Fruit fly (Drosophila melanogaster) whole organism, prepupa: Measurements from ENCODE around the gene mor.
A peak's percentile ranks its signal among the peaks of the same experiment; 100 is the strongest.

ENCODE experiments used
- Blimp-1 ChIP-seq: fragments of 200-800 bp; sonication (Bioruptor generic); optimal IDR thresholded peaks from 3 replicates; lab custom pipeline; 2017; ENCODE audit warnings: missing biosample characterization, missing genetic modification characterization, mild to moderate bottlenecking, moderate library complexity, missing genetic modification reagents
- CG10631 ChIP-seq: fragments of 200-800 bp; sonication (Bioruptor generic); optimal IDR thresholded peaks from 2 replicates; lab custom pipeline; 2016; ENCODE audit warnings: missing biosample characterization, missing genetic modification characterization
- CG10669 ChIP-seq: fragments of 200-800 bp; sonication (Bioruptor generic); optimal IDR thresholded peaks from 3 replicates; lab custom pipeline; 2018; ENCODE audit warnings: missing biosample characterization, mild to moderate bottlenecking, missing genetic modification characterization, moderate library complexity
- CG11294 ChIP-seq: fragments of 200-800 bp; sonication (Bioruptor generic); IDR thresholded peaks from 2 replicates; pipeline ENCODE4 v1.3.6; 2022; ENCODE audit warnings: missing biosample characterization, missing genetic modification characterization
- CG11762 ChIP-seq: fragments of 200-800 bp; sonication (Bioruptor generic); optimal IDR thresholded peaks from 3 replicates; lab custom pipeline; 2016; ENCODE audit warnings: missing biosample characterization, missing genetic modification characterization; ENCODE audit not compliant: insufficient read depth
- CG11902 ChIP-seq: fragments of 200-800 bp; sonication (Bioruptor generic); optimal IDR thresholded peaks from 3 replicates; lab custom pipeline; 2016; ENCODE audit warnings: missing biosample characterization, missing genetic modification characterization
- CG15336 ChIP-seq: fragments of 200-800 bp; sonication (Bioruptor generic); IDR thresholded peaks from 2 replicates; pipeline ENCODE4 v1.3.6; 2022; ENCODE audit warnings: missing biosample characterization, missing genetic modification characterization
- CG1621 ChIP-seq: fragments of 200-800 bp; sonication (Bioruptor generic); optimal IDR thresholded peaks from 3 replicates; lab custom pipeline; 2018; ENCODE audit warnings: missing biosample characterization, mild to moderate bottlenecking, missing genetic modification characterization
- CG16779 ChIP-seq: fragments of 200-800 bp; sonication (Bioruptor generic); optimal IDR thresholded peaks from 3 replicates; lab custom pipeline; 2017; ENCODE audit warnings: missing biosample characterization, mild to moderate bottlenecking, missing genetic modification characterization
- CG3032 ChIP-seq: fragments of 200-800 bp; optimal IDR thresholded peaks from 2 replicates; lab custom pipeline; 2019; ENCODE audit warnings: missing biosample characterization, mild to moderate bottlenecking, missing genetic modification characterization, moderate library complexity
- CG31627 ChIP-seq: fragments of 200-800 bp; sonication (Bioruptor generic); optimal IDR thresholded peaks from 3 replicates; lab custom pipeline; 2016; ENCODE audit warnings: missing biosample characterization, missing genetic modification characterization
- CG32006 ChIP-seq: fragments of 200-800 bp; sonication (Bioruptor generic); optimal IDR thresholded peaks from 3 replicates; lab custom pipeline; 2017; ENCODE audit warnings: missing biosample characterization, mild to moderate bottlenecking, missing genetic modification characterization
- CG34406 ChIP-seq: fragments of 200-800 bp; sonication (Bioruptor generic); optimal IDR thresholded peaks from 3 replicates; lab custom pipeline; 2016; ENCODE audit warnings: missing biosample characterization, missing genetic modification characterization
- CG3919 ChIP-seq: fragments of 200-800 bp; sonication (Bioruptor generic); optimal IDR thresholded peaks from 3 replicates; lab custom pipeline; 2016; ENCODE audit warnings: missing biosample characterization, missing genetic modification characterization
- CG4318 ChIP-seq: fragments of 200-800 bp; sonication (Bioruptor generic); optimal IDR thresholded peaks from 3 replicates; lab custom pipeline; 2017; ENCODE audit warnings: missing biosample characterization, mild to moderate bottlenecking, missing genetic modification characterization
- CG6276 ChIP-seq: fragments of 200-800 bp; sonication (Bioruptor generic); optimal IDR thresholded peaks from 2 replicates; lab custom pipeline; 2017; ENCODE audit warnings: missing biosample characterization, mild to moderate bottlenecking, missing genetic modification characterization
- CG6792 ChIP-seq: fragments of 200-800 bp; sonication (Bioruptor generic); optimal IDR thresholded peaks from 3 replicates; lab custom pipeline; 2016; ENCODE audit warnings: missing biosample characterization, missing genetic modification characterization
- CG6808 ChIP-seq: fragments of 200-800 bp; sonication (Bioruptor generic); optimal IDR thresholded peaks from 3 replicates; lab custom pipeline; 2017; ENCODE audit warnings: missing biosample characterization, missing genetic modification characterization, mild to moderate bottlenecking, moderate library complexity, missing genetic modification reagents
- CG6854 ChIP-seq: fragments of 200-800 bp; sonication (Bioruptor generic); optimal IDR thresholded peaks from 2 replicates; lab custom pipeline; 2017; ENCODE audit warnings: missing biosample characterization, mild to moderate bottlenecking, missing genetic modification characterization
- CG7368 ChIP-seq: fragments of 200-800 bp; sonication (Bioruptor generic); optimal IDR thresholded peaks from 3 replicates; lab custom pipeline; 2016; ENCODE audit warnings: missing biosample characterization, missing genetic modification characterization
- CG8119 ChIP-seq: fragments of 200-800 bp; sonication (Bioruptor generic); IDR thresholded peaks from 3 replicates; pipeline ENCODE4 v1.3.6; 2022; ENCODE audit warnings: missing biosample characterization, missing genetic modification characterization
- CG8319 ChIP-seq: fragments of 200-800 bp; sonication (Bioruptor generic); optimal IDR thresholded peaks from 3 replicates; lab custom pipeline; 2016; ENCODE audit warnings: missing biosample characterization, missing genetic modification characterization
- CG9139 ChIP-seq: fragments of 200-800 bp; sonication (Bioruptor generic); optimal IDR thresholded peaks from 3 replicates; lab custom pipeline; 2017; ENCODE audit warnings: missing biosample characterization, mild to moderate bottlenecking, missing genetic modification characterization
- Eip75B ChIP-seq: fragments of 200-800 bp; sonication (Bioruptor generic); optimal IDR thresholded peaks from 3 replicates; lab custom pipeline; 2016; ENCODE audit warnings: missing biosample characterization, missing genetic modification characterization
- Eip78C ChIP-seq: fragments of 200-800 bp; sonication (Bioruptor generic); peaks from one replicate; lab custom pipeline; 2016; ENCODE audit warnings: missing biosample characterization, missing genetic modification characterization
- Eip93F ChIP-seq: fragments of 200-800 bp; sonication (Bioruptor generic); optimal IDR thresholded peaks from 2 replicates; lab custom pipeline; 2016; ENCODE audit warnings: missing biosample characterization, mild to moderate bottlenecking, missing genetic modification characterization
- Ets21C ChIP-seq: fragments of 200-800 bp; sonication (Bioruptor generic); optimal IDR thresholded peaks from 3 replicates; lab custom pipeline; 2016; ENCODE audit warnings: missing biosample characterization, missing genetic modification characterization
- Gug ChIP-seq: fragments of 200-800 bp; sonication (Bioruptor generic); IDR thresholded peaks from 2 replicates; pipeline ENCODE4 v1.3.6; 2022; ENCODE audit warnings: missing biosample characterization, missing genetic modification characterization
- Hr39 ChIP-seq: fragments of 200-800 bp; sonication (Bioruptor generic); optimal IDR thresholded peaks from 2 replicates; lab custom pipeline; 2016; ENCODE audit warnings: missing biosample characterization, missing genetic modification characterization
- Hr4 ChIP-seq: fragments of 200-800 bp; sonication (Bioruptor generic); optimal IDR thresholded peaks from 3 replicates; lab custom pipeline; 2016; ENCODE audit warnings: missing biosample characterization, missing genetic modification characterization
- Lpt ChIP-seq: fragments of 200-800 bp; sonication (Bioruptor generic); optimal IDR thresholded peaks from 3 replicates; lab custom pipeline; 2016; ENCODE audit warnings: missing biosample characterization, missing genetic modification characterization
- Met ChIP-seq: fragments of 200-800 bp; sonication (Bioruptor generic); optimal IDR thresholded peaks from 3 replicates; lab custom pipeline; 2016; ENCODE audit warnings: missing biosample characterization, missing genetic modification characterization
- OdsH ChIP-seq: fragments of 200-800 bp; sonication (Bioruptor generic); optimal IDR thresholded peaks from 3 replicates; lab custom pipeline; 2016; ENCODE audit warnings: missing biosample characterization, missing genetic modification characterization
- Smox ChIP-seq: fragments of 200-800 bp; sonication (Bioruptor generic); optimal IDR thresholded peaks from 3 replicates; lab custom pipeline; 2016; ENCODE audit warnings: missing biosample characterization, missing genetic modification characterization
- Sox14 ChIP-seq: fragments of 200-800 bp; sonication (Bioruptor generic); optimal IDR thresholded peaks from 3 replicates; lab custom pipeline; 2016; ENCODE audit warnings: missing biosample characterization, missing genetic modification characterization
- Sox15 ChIP-seq: fragments of 200-800 bp; sonication (Bioruptor generic); optimal IDR thresholded peaks from 3 replicates; lab custom pipeline; 2016; ENCODE audit warnings: missing biosample characterization, missing genetic modification characterization
- acj6 ChIP-seq: fragments of 200-800 bp; sonication (Bioruptor generic); optimal IDR thresholded peaks from 3 replicates; lab custom pipeline; 2016; ENCODE audit warnings: missing biosample characterization, missing genetic modification characterization
- cyc ChIP-seq: fragments of 200-800 bp; sonication (Bioruptor generic); optimal IDR thresholded peaks from 3 replicates; lab custom pipeline; 2016; ENCODE audit warnings: missing biosample characterization, missing genetic modification characterization
- dac ChIP-seq: fragments of 200-800 bp; sonication (Bioruptor generic); optimal IDR thresholded peaks from 2 replicates; lab custom pipeline; 2017; ENCODE audit warnings: missing biosample characterization, mild to moderate bottlenecking, missing genetic modification characterization
- esn ChIP-seq: fragments of 200-800 bp; sonication (Bioruptor generic); optimal IDR thresholded peaks from 2 replicates; lab custom pipeline; 2016; ENCODE audit warnings: missing biosample characterization, mild to moderate bottlenecking, missing genetic modification characterization, moderate library complexity
- fd59A ChIP-seq: fragments of 200-800 bp; sonication (Bioruptor generic); optimal IDR thresholded peaks from 2 replicates; lab custom pipeline; 2017; ENCODE audit warnings: missing biosample characterization, mild to moderate bottlenecking, missing genetic modification characterization, missing genetic modification reagents
- fd85E ChIP-seq: fragments of 200-800 bp; sonication (Bioruptor generic); optimal IDR thresholded peaks from 3 replicates; lab custom pipeline; 2016; ENCODE audit warnings: missing biosample characterization, missing genetic modification characterization
- fkh ChIP-seq: fragments of 200-800 bp; sonication (Bioruptor generic); optimal IDR thresholded peaks from 3 replicates; lab custom pipeline; 2017; ENCODE audit warnings: missing biosample characterization, mild to moderate bottlenecking, missing genetic modification characterization, moderate library complexity
- lz ChIP-seq: fragments of 200-800 bp; sonication (Bioruptor generic); optimal IDR thresholded peaks from 3 replicates; lab custom pipeline; 2016; ENCODE audit warnings: missing biosample characterization, missing genetic modification characterization
- net ChIP-seq: fragments of 200-800 bp; sonication (Bioruptor generic); optimal IDR thresholded peaks from 3 replicates; lab custom pipeline; 2016; ENCODE audit warnings: missing biosample characterization, missing genetic modification characterization
- pdm3 ChIP-seq: fragments of 200-800 bp; sonication (Bioruptor generic); optimal IDR thresholded peaks from 3 replicates; lab custom pipeline; 2016; ENCODE audit warnings: missing biosample characterization, missing genetic modification characterization
- salr ChIP-seq, 2 experiments: fragments of 200-800 bp; sonication (Bioruptor generic); optimal IDR thresholded peaks; 3 replicates each; lab custom pipeline; 2016 to 2018; ENCODE audit warnings: missing biosample characterization in 2 of 2, missing genetic modification characterization in 2 of 2, mild to moderate bottlenecking in 1 of 2
- spab ChIP-seq: fragments of 200-800 bp; sonication (Bioruptor generic); optimal IDR thresholded peaks from 2 replicates; lab custom pipeline; 2017; ENCODE audit warnings: missing biosample characterization, mild to moderate bottlenecking, missing genetic modification characterization, missing genetic modification reagents
- ss ChIP-seq, 2 experiments: fragments of 200-800 bp; sonication (Bioruptor generic); optimal IDR thresholded peaks; 2 replicates in 1 of 2; 3 replicates in 1 of 2; lab custom pipeline; 2017 to 2018; ENCODE audit warnings: mild to moderate bottlenecking in 2 of 2, missing biosample characterization in 2 of 2, missing genetic modification characterization in 2 of 2, moderate library complexity in 1 of 2
- svp ChIP-seq: fragments of 200-800 bp; sonication (Bioruptor generic); peaks from one replicate; lab custom pipeline; 2016; ENCODE audit warnings: missing biosample characterization, missing genetic modification characterization
- topi ChIP-seq: fragments of 200-800 bp; sonication (Bioruptor generic); optimal IDR thresholded peaks from 3 replicates; lab custom pipeline; 2016; ENCODE audit warnings: missing biosample characterization, missing genetic modification characterization
- vri ChIP-seq: fragments of 200-800 bp; sonication (Bioruptor generic); optimal IDR thresholded peaks from 3 replicates; lab custom pipeline; 2016; ENCODE audit warnings: missing biosample characterization, mild to moderate bottlenecking, missing genetic modification characterization

Gene mor

DNA sequence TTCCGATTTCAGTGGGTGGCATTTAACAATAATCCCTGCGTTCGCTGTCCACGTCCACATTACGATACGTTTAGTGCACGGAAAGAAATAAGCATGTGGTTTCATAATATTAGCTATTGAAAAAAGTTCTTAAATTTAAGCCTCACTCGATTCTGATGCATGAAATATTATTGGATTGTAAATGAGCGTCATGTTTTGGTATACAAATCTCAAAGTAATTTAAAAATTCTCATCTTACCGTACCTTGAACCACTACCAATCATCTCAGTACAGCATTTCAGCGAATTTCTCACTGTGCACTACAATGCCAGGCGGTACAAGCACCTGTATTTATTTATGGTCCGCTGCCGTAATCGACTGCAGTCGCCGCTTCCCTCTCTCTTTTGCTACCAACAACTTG is 1.5 kb upstream of the mor start:
- peak; percentile 94 for TF ChIP-seq Eip78C (GFP tag; lab: Kevin White, UChicago)
- peak; percentile 70 for TF ChIP-seq lz
- TF ChIP-seq vri, result peak; percentile 84
- peak; percentile 86 for TF ChIP-seq Lpt (GFP tag; lab: Kevin White, UChicago)
- peak; percentile 57 to 87 for TF ChIP-seq salr (GFP tag; optimal IDR thresholded peaks at IDR 0.05; lab: Kevin White, UChicago)
- TF ChIP-seq CG9139 (GFP tag; lab: Kevin White, UChicago), result no peak
- peak; percentile 88 for TF ChIP-seq acj6
- peak; percentile 74 for TF ChIP-seq CG10631 (GFP tag; lab: Kevin White, UChicago)
- TF ChIP-seq Hr39 (GFP tag; lab: Kevin White, UChicago), result peak; percentile 82
- TF ChIP-seq Eip93F (GFP tag; lab: Kevin White, UChicago), result no peak
- peak; percentile 89 for TF ChIP-seq OdsH (GFP tag; lab: Kevin White, UChicago)
- peak; percentile 77 for TF ChIP-seq fd59A (GFP tag; lab: Kevin White, UChicago)
- TF ChIP-seq CG3032 (tag; lab: Kevin White, UChicago), result peak; percentile 66
- peak; percentile 76 for TF ChIP-seq dac (GFP tag; lab: Kevin White, UChicago)
- no peak for TF ChIP-seq CG8119 (GFP tag; lab: Robert Waterston, UW)
- TF ChIP-seq CG16779 (tag; lab: Kevin White, UChicago), result peak; percentile 40
- peak; percentile 84 for TF ChIP-seq CG31627 (GFP tag; lab: Kevin White, UChicago)
- peak; percentile 75 for TF ChIP-seq topi (GFP tag; lab: Kevin White, UChicago)
- TF ChIP-seq CG1621, result no peak
- peak in 1 of 2 experiments; percentile 57 for TF ChIP-seq ss (GFP tag; optimal IDR thresholded peaks at IDR 0.05; lab: Kevin White, UChicago)
- peak; percentile 49 for TF ChIP-seq CG8319 (GFP tag; lab: Kevin White, UChicago)
- no peak for TF ChIP-seq fkh (GFP tag; lab: Kevin White, UChicago)
- peak; percentile 75 for TF ChIP-seq CG4318 (GFP tag; lab: Kevin White, UChicago)
- peak; percentile 78 for TF ChIP-seq CG34406
- peak; percentile 73 for TF ChIP-seq cyc (GFP tag; lab: Kevin White, UChicago)
- TF ChIP-seq CG11762 (GFP tag; lab: Kevin White, UChicago), result peak; percentile 78
- peak; percentile 59 for TF ChIP-seq CG7368 (GFP tag; lab: Kevin White, UChicago)
- peak; percentile 51 for TF ChIP-seq CG11902 (GFP tag; lab: Kevin White, UChicago)
- peak; percentile 74 for TF ChIP-seq Sox15 (GFP tag; lab: Kevin White, UChicago)
- TF ChIP-seq CG10669 (GFP tag; lab: Kevin White, UChicago), result no peak
- TF ChIP-seq Met (GFP tag; lab: Kevin White, UChicago), result peak; percentile 79
- TF ChIP-seq CG3919 (GFP tag; lab: Kevin White, UChicago), result peak; percentile 83
- TF ChIP-seq Ets21C (GFP tag; lab: Kevin White, UChicago), result peak; percentile 72
- TF ChIP-seq CG6792, result peak; percentile 80
- TF ChIP-seq CG6854 (GFP tag; lab: Kevin White, UChicago), result no peak
- peak; percentile 61 for TF ChIP-seq CG6808
- TF ChIP-seq fd85E, result peak; percentile 14
- TF ChIP-seq esn (GFP tag; lab: Kevin White, UChicago), result peak; percentile 78
- no peak for TF ChIP-seq Gug
- peak; percentile 60 for TF ChIP-seq spab
- TF ChIP-seq Blimp-1 (GFP tag; lab: Kevin White, UChicago), result peak; percentile 29
- TF ChIP-seq Sox14 (GFP tag; lab: Kevin White, UChicago), result peak; percentile 83
- no peak for TF ChIP-seq CG11294 (GFP tag; lab: Robert Waterston, UW)
- peak; percentile 79 for TF ChIP-seq Eip75B
- peak; percentile 88 for TF ChIP-seq CG32006 (GFP tag; lab: Kevin White, UChicago)
- peak; percentile 87 for TF ChIP-seq pdm3
- peak; percentile 90 for TF ChIP-seq Hr4 (GFP tag; lab: Kevin White, UChicago)
- TF ChIP-seq CG6276 (GFP tag; lab: Kevin White, UChicago), result peak; percentile 86
- TF ChIP-seq Smox (GFP tag; lab: Kevin White, UChicago), result peak; percentile 79
- TF ChIP-seq CG15336 (GFP tag; lab: Robert Waterston, UW), result no peak
- peak; percentile 55 for TF ChIP-seq svp
- peak; percentile 90 for TF ChIP-seq net (GFP tag; lab: Kevin White, UChicago)
